Fruit fly (Drosophila melanogaster) whole organism, pupa: ENCODE measurements around the gene CG13060.

Experiments
- CG10348 ChIP-seq: fragments of 200-800 bp; sonication (Bioruptor generic); IDR thresholded peaks from 2 replicates; pipeline ENCODE4 v1.3.6; 2022; ENCODE audit warnings: missing biosample characterization, missing genetic modification characterization
- CG14655 ChIP-seq: fragments of 200-800 bp; sonication (Bioruptor generic); optimal IDR thresholded peaks from 3 replicates; lab custom pipeline; 2017; ENCODE audit warnings: mild to moderate bottlenecking, missing biosample characterization, missing genetic modification reagents, missing genetic modification characterization
- CG15710 ChIP-seq: fragments of 200-800 bp; sonication (Bioruptor generic); optimal IDR thresholded peaks from 2 replicates; lab custom pipeline; 2018; ENCODE audit warnings: missing biosample characterization, mild to moderate bottlenecking, missing genetic modification characterization, moderate library complexity
- CG17806 ChIP-seq: fragments of 200-800 bp; sonication (Bioruptor generic); optimal IDR thresholded peaks from 2 replicates; lab custom pipeline; 2018; ENCODE audit warnings: missing biosample characterization, mild to moderate bottlenecking, missing genetic modification characterization, moderate library complexity
- CG34367 ChIP-seq: fragments of 200-800 bp; sonication (Bioruptor generic); optimal IDR thresholded peaks from 2 replicates; lab custom pipeline; 2018; ENCODE audit warnings: missing biosample characterization, mild to moderate bottlenecking, missing genetic modification characterization
- CG9948 ChIP-seq: fragments of 200-800 bp; sonication (Bioruptor generic); optimal IDR thresholded peaks from 2 replicates; lab custom pipeline; 2018; ENCODE audit warnings: missing biosample characterization, mild to moderate bottlenecking, missing genetic modification characterization, moderate library complexity
- D1 ChIP-seq: fragments of 200-800 bp; sonication (Bioruptor generic); optimal IDR thresholded peaks from 2 replicates; lab custom pipeline; 2018; ENCODE audit warnings: missing biosample characterization, mild to moderate bottlenecking, missing genetic modification characterization, moderate library complexity
- Ets98B ChIP-seq: fragments of 200-800 bp; sonication (Bioruptor generic); IDR thresholded peaks from 2 replicates; pipeline ENCODE4 v1.3.6; 2022; ENCODE audit warnings: missing biosample characterization, missing genetic modification characterization
- Pif1A ChIP-seq: fragments of 200-800 bp; sonication (Bioruptor generic); optimal IDR thresholded peaks from 3 replicates; lab custom pipeline; 2016; ENCODE audit warnings: missing biosample characterization, missing genetic modification characterization
- Pif1B ChIP-seq: fragments of 200-800 bp; sonication (Bioruptor generic); optimal IDR thresholded peaks from 3 replicates; lab custom pipeline; 2016; ENCODE audit warnings: missing biosample characterization, missing genetic modification characterization
- fd96Ca ChIP-seq: fragments of 200-800 bp; sonication (Bioruptor generic); IDR thresholded peaks from 3 replicates; pipeline ENCODE4 v1.3.6; 2022; ENCODE audit warnings: missing biosample characterization, missing genetic modification characterization

- TF ChIP-seq CG14655 (no peak), Ets98B (GFP tag; lab: Robert Waterston, UW) (no peak), Pif1B (no peak), Pif1A (GFP tag; lab: Kevin White, UChicago) (no peak), CG17806 (no peak), D1 (tag; lab: Kevin White, UChicago) (no peak), CG15710 (no peak), CG34367 (no peak), fd96Ca (no peak), CG10348 (GFP tag; lab: Robert Waterston, UW) (no peak), CG9948 (tag; lab: Kevin White, UChicago) (no peak)
Measured at dm6 chr3L:16330740-16331139, 11.1 kb downstream of the CG13060 start, which contains the start of gene CG33060.
